Fruit fly (Drosophila melanogaster) Kc167 (cell line): ENCODE measurements around the gene CG46026.

ENCODE experiments used
- Myc ChIP-seq: fragments of >200 bp; optimal IDR thresholded peaks from 2 replicates; lab custom pipeline; 2017; ENCODE audit warnings: missing external identifiers
- Sin3A ChIP-seq: fragments of >200 bp; optimal IDR thresholded peaks from 2 replicates; lab custom pipeline; 2018; ENCODE audit warnings: missing external identifiers
- h ChIP-seq: fragments of >200 bp; optimal IDR thresholded peaks from 3 replicates; lab custom pipeline; 2018; ENCODE audit warnings: missing external identifiers
- insv ChIP-seq: fragments of >200 bp; optimal IDR thresholded peaks from 3 replicates; lab custom pipeline; 2018; ENCODE audit warnings: missing external identifiers
- psq ChIP-seq: fragments of >200 bp; optimal IDR thresholded peaks from 2 replicates; lab custom pipeline; 2017; ENCODE audit warnings: missing external identifiers
- ttk ChIP-seq: sonication (Bioruptor generic); optimal IDR thresholded peaks from 2 replicates; lab custom pipeline; 2017; ENCODE audit warnings: missing external identifiers

The CG46026 gene

DNA sequence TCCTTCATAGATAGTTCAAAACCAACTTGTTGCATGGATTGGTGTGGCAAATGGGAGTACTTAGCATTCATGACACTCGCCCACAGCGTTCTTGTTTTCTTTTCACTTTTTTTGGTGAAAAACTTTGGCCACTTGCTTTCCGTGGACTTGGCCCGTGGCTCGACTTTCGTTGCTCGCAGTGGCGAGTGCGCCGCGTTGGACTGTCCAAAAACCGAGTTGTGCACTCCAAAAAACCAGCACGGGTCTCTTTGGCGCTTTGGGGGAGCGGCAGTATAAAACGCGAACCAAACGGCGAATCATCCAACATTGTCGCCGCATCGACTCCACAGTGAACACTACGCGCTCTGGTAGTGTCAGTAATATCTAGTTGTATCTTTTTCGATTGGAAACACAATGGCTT, 33.1 kb downstream of the CG46026 start, which contains the start of gene Osi20:
Gene Osi20, plus strand, starts transcription at position 301 of the 400 bp plus-strand sequence.
- TF ChIP-seq Sin3A (lab: Kevin White, UChicago) = no peak

DNA sequence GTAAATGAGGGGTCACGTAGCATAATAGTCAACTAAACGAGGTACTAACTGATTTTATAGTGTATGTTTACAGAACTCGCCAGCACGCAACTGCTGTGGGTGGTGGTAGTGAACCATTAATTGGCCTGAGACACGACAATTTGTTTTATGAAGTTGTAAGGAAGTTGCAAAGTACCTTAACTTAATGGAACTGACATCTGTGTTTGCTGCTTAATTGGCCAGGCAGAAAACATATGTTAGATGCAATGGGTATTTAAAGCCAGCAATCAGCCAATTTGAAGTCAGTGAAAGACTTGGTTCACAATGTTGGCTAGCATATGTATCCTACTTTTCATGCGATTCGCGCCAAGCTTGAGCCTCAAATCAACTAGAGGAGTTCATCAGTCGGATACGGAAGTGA, 35.0 kb downstream of the CG46026 start, which contains the start of gene CG17917:
Gene CG17917, plus strand, starts transcription at position 301 of the 400 bp plus-strand sequence.
- TF ChIP-seq insv = no peak
- no peak for TF ChIP-seq Myc (lab: Kevin White, UChicago)
- TF ChIP-seq ttk (lab: Kevin White, UChicago) = no peak

DNA sequence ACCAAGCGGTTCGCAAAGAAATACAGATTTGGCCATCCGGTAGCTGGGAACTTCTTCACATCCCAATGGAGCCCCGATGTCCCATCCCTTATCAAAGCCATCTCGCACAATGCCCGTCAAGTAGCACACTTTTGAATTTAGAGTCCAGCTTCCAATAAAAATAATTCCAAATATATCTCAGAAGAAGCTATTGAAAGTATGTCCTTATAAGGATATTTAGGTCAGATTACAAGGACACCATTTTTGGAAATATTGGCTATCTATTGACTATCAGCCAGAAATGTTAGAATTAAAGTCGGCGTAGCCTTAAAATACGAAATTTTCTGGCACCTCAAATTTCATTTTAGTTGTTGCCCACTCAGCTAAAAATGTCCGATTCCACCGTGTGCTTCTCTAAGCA, 36.0 kb downstream of the CG46026 start, which contains the start of gene CG10298:
Gene CG10298, plus strand, starts transcription at position 301 of the 400 bp plus-strand sequence.
- TF ChIP-seq Myc (lab: Kevin White, UChicago) = no peak
- no peak for TF ChIP-seq Sin3A (lab: Kevin White, UChicago)
- no peak for TF ChIP-seq insv
- no peak for TF ChIP-seq psq
- TF ChIP-seq ttk (lab: Kevin White, UChicago) = no peak
- no peak for TF ChIP-seq h (lab: Kevin White, UChicago)

DNA sequence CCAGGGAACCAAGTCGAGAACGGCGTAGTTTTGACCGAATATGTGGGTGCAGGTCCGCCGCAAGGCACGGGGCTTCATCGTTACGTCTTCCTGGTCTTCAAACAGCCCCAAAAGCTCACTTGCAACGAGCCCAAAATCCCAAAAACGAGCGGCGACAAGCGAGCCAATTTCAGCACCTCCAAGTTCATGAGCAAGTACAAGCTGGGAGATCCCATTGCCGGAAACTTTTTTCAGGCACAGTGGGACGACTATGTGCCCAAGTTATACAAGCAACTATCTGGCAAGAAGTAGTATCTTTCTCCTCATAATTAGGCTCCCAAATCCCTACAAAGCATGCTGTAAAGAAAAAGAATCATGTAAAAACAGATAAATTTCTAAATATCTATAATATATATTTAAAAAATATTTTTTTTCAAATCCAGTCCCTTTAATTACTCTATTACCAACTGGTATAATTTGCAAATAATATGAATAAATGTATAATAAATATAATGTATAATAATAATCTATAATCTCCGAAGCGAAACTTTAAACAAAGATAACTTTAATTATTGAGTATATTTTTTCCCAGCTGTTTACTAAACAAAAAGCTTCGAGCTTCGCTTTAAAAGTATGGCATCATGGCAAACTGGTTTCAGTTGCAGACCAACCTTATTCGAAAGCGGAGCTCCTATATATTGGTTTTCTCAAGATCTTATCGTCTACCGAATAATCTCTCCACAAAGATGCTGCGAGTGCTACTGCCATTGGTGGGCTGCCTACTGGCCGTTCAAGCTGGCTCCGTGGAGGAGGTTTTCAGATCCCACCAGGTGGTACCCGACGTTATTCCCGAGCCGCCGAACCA, 36.9 kb downstream of the CG46026 start, which contains the start of gene CG17919:
Gene CG17919, plus strand, starts transcription at position 634 of the 844 bp plus-strand sequence.
- TF ChIP-seq ttk (lab: Kevin White, UChicago) (no peak), Myc (lab: Kevin White, UChicago) (no peak), psq (no peak), h (lab: Kevin White, UChicago) (no peak), Sin3A (lab: Kevin White, UChicago) (no peak), insv (no peak)

DNA sequence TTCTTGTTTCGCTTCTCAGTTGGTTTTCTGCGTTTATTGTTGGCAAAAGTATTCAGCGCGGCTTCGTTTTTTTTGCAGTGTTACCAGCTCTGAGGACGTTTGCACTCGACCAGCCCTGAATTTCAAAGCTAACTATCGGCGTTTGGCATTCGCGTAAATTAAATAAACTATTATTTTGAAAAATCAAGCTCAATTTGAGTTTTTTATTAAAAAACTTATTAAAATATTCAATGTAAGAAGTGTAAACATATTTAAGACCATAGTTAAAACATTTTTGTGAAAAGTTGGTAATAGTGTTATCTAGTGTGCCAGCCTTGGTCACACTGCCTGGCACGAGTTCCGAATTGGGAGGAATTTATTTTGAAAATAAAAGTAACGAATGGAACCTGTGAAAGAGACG, 39.1 kb downstream of the CG46026 start, which contains the start of the genes SmD2 and CG18048:
Gene SmD2, minus strand, starts transcription at position 98 of the 400 bp plus-strand sequence.
Gene CG18048, plus strand, starts transcription at position 298 of the 400 bp plus-strand sequence.
- no peak for TF ChIP-seq psq
- TF ChIP-seq insv = no peak
- no peak for TF ChIP-seq h (lab: Kevin White, UChicago)
- TF ChIP-seq ttk (lab: Kevin White, UChicago) = no peak
- no peak for TF ChIP-seq Myc (lab: Kevin White, UChicago)
- no peak for TF ChIP-seq Sin3A (lab: Kevin White, UChicago)

DNA sequence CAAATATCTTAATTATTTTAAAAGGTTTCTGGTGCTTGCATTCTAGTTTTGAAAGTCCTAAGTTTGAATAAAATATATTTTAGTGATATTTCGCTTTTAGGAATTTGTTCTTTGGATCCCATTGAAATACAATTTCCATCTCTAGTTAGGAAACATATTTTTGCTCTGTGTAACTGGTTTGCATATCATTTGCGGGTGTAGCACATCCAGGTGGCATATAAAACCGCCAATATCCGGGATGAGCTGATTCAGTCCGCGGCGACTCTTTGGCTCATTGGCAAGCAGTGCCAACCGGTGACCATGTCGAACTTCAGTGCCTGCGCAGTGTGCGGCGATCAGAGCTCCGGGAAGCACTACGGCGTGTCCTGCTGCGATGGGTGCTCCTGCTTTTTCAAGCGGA, 42.3 kb downstream of the CG46026 start, which contains the start of gene Hr83:
Gene Hr83, plus strand, starts transcription at position 301 of the 400 bp plus-strand sequence.
- no peak for TF ChIP-seq Myc (lab: Kevin White, UChicago)
- TF ChIP-seq ttk (lab: Kevin White, UChicago) = no peak
- no peak for TF ChIP-seq insv
- TF ChIP-seq h (lab: Kevin White, UChicago) = no peak
- no peak for TF ChIP-seq psq
- TF ChIP-seq Sin3A (lab: Kevin White, UChicago) = no peak

DNA sequence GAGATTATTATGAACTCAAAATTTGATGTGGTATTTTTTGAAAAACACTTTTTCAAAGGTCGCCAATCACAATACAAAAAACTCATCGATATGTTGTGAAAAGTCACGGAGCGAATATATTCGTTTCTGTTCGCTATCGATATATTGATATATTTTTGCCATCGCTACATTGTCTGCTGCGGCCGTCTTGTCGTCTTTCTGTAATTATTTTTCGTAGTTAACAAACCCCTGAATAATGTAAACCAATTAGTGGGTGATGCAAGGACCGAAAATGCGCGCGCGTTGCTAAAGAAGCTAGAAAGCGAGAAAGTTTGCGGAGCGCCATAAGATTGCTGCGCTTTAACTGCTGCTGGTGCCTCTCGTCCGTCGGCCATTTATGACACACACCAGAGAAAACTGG, 44.1 kb downstream of the CG46026 start, which contains the start of gene Pak:
Gene Pak, plus strand, starts transcription at position 142 of the 400 bp plus-strand sequence.
- TF ChIP-seq insv (no peak), psq (no peak), Sin3A (lab: Kevin White, UChicago) (no peak), Myc (lab: Kevin White, UChicago) (no peak), ttk (lab: Kevin White, UChicago) (no peak), h (lab: Kevin White, UChicago) (no peak)

DNA sequence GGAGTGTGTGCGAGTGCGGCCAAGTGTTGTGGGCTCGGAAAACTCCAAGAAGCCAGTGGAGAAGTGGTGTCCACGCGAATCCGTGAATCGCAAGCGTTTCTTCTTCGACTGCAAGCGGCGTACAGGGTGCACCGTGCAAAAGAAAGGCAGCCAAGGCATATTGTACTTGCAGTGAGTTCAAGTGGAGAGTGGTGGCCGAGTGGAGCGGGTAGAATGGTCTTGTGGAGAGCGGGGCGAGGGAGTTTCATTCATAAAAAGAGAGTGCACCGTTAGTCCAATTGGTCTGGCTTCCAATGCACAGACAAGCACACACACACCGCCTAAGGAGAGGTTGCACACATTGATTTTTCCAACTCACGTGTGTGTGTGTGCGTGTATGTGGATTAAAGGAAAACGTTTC, 44.5 kb downstream of the CG46026 start:
- no peak for TF ChIP-seq psq
- TF ChIP-seq Myc (lab: Kevin White, UChicago) = no peak
- TF ChIP-seq insv = no peak
- TF ChIP-seq h (lab: Kevin White, UChicago) = no peak

DNA sequence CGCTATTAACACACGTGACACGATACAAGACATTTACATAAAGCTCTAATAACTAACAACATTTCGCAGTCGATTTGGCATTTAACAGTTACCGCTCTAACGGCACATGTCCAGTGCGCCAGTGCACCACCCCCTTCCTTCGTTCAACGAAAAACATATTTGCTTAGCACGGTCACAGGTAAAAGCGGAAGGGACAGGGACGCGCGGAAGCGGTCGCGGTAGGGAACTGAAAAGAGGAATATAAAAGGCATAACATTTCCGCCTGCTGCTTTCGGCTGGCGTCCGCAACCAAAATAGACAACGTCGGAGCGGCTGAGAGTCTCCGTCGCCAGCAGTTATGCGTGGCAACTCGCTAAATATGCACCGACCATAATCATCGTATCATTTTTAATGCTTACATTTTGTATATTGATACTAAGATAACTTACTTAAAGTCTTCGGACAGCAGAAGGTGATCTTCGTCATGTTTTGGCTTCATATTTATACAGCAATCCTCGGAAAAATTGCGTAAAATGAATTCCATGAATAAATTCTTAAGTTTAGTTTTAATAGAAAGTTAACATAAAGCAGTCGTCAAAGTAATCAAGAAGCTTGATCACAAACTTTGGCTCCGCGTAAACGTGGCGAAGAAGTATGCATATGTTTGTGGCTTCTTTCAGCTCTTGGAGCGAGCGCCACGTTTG, 45.2 kb downstream of the CG46026 start:
- no peak for TF ChIP-seq h (lab: Kevin White, UChicago)

DNA sequence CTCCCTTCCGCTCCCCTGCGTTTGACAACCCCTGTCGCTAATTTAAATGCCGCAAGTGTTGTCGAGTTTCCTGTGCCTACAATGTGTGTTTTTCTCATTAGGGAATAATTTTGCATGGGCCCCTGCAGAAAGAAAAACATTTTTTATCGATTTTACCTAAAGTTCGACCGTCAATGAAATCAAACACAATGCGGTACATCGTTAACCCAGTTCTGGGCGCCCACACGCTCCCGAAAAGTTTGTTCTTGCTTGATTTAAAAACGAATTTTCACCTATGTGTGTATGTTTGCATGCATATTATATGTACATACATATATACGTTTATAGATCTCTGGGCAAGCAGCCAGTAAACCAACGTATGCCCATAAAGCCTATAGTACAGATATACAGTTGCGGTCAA, 45.8 kb downstream of the CG46026 start:
- TF ChIP-seq ttk (lab: Kevin White, UChicago) (no peak), psq (no peak), h (lab: Kevin White, UChicago) (no peak), insv (no peak), Sin3A (lab: Kevin White, UChicago) (no peak), Myc (lab: Kevin White, UChicago) (no peak)

DNA sequence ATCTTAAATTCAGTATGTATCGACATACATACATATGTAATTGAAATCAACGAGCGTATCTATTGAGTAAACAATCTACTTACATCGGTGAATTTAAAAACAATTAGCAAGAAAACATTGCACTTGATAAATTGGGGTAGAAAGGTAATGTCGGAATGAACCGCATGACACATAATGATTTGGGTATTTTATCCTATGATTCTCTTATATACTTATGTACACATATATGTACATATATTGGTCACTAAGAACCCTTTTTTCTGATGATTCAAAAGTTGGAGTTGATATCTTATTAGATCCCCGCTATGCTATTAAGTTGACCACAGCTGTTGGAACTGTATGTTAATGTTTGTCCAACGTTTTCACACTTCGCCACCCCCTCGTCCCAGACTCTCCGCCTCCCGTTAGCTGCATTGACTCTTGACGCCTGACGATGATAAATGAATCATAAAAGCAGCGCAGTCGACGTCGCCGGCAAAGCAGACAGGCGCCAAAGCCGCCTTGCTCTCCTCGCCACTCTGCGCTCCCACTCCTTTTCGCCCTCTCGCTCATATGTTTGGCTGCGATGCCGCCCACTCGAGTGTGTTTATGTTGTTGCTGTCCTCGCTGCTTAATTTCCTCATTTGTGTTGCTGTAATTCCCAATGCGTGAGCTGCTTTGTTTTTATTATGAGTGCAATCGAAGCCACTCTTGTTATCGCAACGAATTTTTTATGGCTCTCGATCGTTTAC, 46.4 kb downstream of the CG46026 start:
- TF ChIP-seq insv (no peak), h (lab: Kevin White, UChicago) (no peak), Myc (lab: Kevin White, UChicago) (no peak), Sin3A (lab: Kevin White, UChicago) (no peak), psq (no peak), ttk (lab: Kevin White, UChicago) (no peak)
